Fruit fly (Drosophila melanogaster): Measurements from ENCODE around the gene CG15386.

Gene CG15386

DNA sequence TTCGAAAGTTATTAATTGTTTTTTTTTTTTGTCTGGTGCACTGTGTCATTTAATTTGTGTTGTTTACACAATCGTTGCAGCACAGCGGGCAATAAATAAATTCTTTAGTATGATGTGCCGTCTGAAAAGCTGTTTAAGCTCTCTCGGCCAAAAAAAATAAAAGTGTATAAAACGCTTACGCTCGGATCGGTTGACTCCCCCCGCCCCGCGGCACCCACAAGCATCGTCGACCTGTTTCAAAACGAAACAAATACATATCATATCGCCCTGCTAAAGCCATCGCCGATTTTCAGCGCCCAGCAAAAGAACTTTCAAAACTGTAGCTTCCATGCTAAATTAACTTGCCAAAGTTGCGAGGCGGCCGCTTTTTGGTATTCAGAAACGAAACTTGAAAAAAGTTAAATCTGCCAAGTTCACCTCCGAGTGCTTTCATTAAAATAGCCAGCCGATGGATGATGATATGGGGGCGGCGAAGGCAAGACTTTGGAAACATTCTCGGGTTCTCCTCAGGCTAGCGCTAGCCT lies 22.7 kb downstream of the CG15386 start:
- TF ChIP-seq Asciz (GFP tag; optimal IDR thresholded peaks at IDR 0.05) (no peak), trem (tag; optimal IDR thresholded peaks at IDR 0.05) (no peak), Camta (GFP tag; optimal IDR thresholded peaks at IDR 0.05) (no peak), exex (tag; optimal IDR thresholded peaks at IDR 0.05) (peak; percentile 19), CG8765 (GFP tag; IDR thresholded peaks at IDR 0.05) (no peak), CHES-1-like (GFP tag; optimal IDR thresholded peaks at IDR 0.05) (no peak), CG12769 (tag; optimal IDR thresholded peaks at IDR 0.05) (peak; percentile 22), luna (GFP tag; optimal IDR thresholded peaks at IDR 0.05) (no peak), HLHmδ (GFP tag; optimal IDR thresholded peaks at IDR 0.05) (no peak), CG12391 (tag; optimal IDR thresholded peaks at IDR 0.05) (no peak), CG9727 (GFP tag; optimal IDR thresholded peaks at IDR 0.05) (no peak), C15 (GFP tag; IDR thresholded peaks at IDR 0.05) (no peak), Max (GFP tag; optimal IDR thresholded peaks at IDR 0.05) (no peak), Doc2 (GFP tag; IDR thresholded peaks at IDR 0.05) (no peak), CG15011 (GFP tag; optimal IDR thresholded peaks at IDR 0.05) (no peak), ham (GFP tag; IDR thresholded peaks at IDR 0.05) (no peak), Dbx (GFP tag; IDR thresholded peaks at IDR 0.05) (no peak), Fer1 (GFP tag; optimal IDR thresholded peaks at IDR 0.05) (no peak), CG12744 (GFP tag; optimal IDR thresholded peaks at IDR 0.05) (no peak), gem (tag; optimal IDR thresholded peaks at IDR 0.05) (no peak), CG1603 (tag; optimal IDR thresholded peaks at IDR 0.05) (no peak), dpn (GFP tag; optimal IDR thresholded peaks at IDR 0.05) (no peak), CG12236 (GFP tag; optimal IDR thresholded peaks at IDR 0.05) (no peak), CG1529 (GFP tag; optimal IDR thresholded peaks at IDR 0.05) (no peak), BEAF-32 (GFP tag; optimal IDR thresholded peaks at IDR 0.05) (no peak), CG2116 (GFP tag; optimal IDR thresholded peaks at IDR 0.05) (no peak), seq (GFP tag; IDR thresholded peaks at IDR 0.05) (no peak), NC2α (GFP tag; optimal IDR thresholded peaks at IDR 0.05) (no peak), ttk (GFP tag; IDR thresholded peaks at IDR 0.05) (no peak), kni (GFP tag; optimal IDR thresholded peaks at IDR 0.05) (no peak), zf30C (GFP tag; optimal IDR thresholded peaks at IDR 0.05) (no peak), mld (GFP tag; IDR thresholded peaks at IDR 0.05; ENCODE audit: partially characterized antibody) (no peak), BtbVII (GFP tag; optimal IDR thresholded peaks at IDR 0.05) (no peak), Scr (GFP tag; IDR thresholded peaks at IDR 0.05; ENCODE audit: partially characterized antibody) (no peak), rib (GFP tag; IDR thresholded peaks at IDR 0.05) (no peak), CG14441 (GFP tag; IDR thresholded peaks at IDR 0.05) (no peak), stwl (tag; optimal IDR thresholded peaks at IDR 0.05) (no peak), Rfx (GFP tag; IDR thresholded peaks at IDR 0.05) (no peak), CG9817 (tag; optimal IDR thresholded peaks at IDR 0.05) (no peak), CG7786 (GFP tag; optimal IDR thresholded peaks at IDR 0.05) (no peak), wek (GFP tag; optimal IDR thresholded peaks at IDR 0.05) (no peak), sug (tag; optimal IDR thresholded peaks at IDR 0.05) (peak; percentile 14), CG10462 (GFP tag; optimal IDR thresholded peaks at IDR 0.05) (no peak), CG7357 (GFP tag; IDR thresholded peaks at IDR 0.05) (no peak), Bgb (GFP tag; IDR thresholded peaks at IDR 0.05; ENCODE audit: partially characterized antibody) (no peak), CG31441 (GFP tag; IDR thresholded peaks at IDR 0.05) (no peak), CG4282 (GFP tag; optimal IDR thresholded peaks at IDR 0.05) (no peak), gce (GFP tag; IDR thresholded peaks at IDR 0.05) (no peak), prd (optimal IDR thresholded peaks at IDR 0.05) (no peak), prd (GFP tag; IDR thresholded peaks at IDR 0.05) (no peak), usp (GFP tag; optimal IDR thresholded peaks at IDR 0.05) (no peak), CG9215 (GFP tag; IDR thresholded peaks at IDR 0.05) (no peak)

Data from whole organism, embryonic.